Comparison of ENCODE assay signal across 6 worm cellular contexts in the genomic region with DNA sequence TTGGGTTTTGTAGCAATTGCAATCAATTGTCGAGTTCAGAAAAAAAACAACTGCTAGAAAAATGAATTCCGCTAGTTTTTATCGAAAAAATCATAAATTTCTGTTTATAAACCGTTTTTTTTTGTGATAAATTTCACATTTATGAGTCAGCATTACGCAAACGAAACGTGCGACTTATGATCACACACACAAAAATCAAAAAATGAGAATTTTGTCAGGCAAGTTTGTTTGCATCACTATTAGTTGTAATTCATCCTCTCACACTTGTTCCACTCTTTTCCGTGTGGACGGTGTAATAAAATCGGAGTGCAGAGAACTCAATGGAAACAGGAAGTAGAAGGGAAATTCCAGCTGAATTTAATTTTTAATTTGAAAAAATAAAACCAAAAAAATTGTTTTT.
TF ChIP-seq lines count a peak whose summit lies in the region.

A gene (minus strand): TSS at position 344 of the 400 bp plus-strand sequence.

TF ChIP-seq in whole organism, L1 larva, 84 proteins besides CTCF, POLR2A, EP300 and RAD21:
- TF ChIP-seq alr-1 (tag; optimal IDR thresholded peaks at IDR 0.05; lab: Kevin White, UChicago; ENCODE audit: borderline replicate concordance), result no peak
- no peak for TF ChIP-seq fos-1 (tag; optimal IDR thresholded peaks at IDR 0.05; lab: Kevin White, UChicago)
- peak; percentile 27 for TF ChIP-seq lin-14 (GFP tag; optimal IDR thresholded peaks at IDR 0.05; lab: Kevin White, UChicago)
- TF ChIP-seq lin-15B (tag; optimal IDR thresholded peaks at IDR 0.05; lab: Kevin White, UChicago), result no peak
TF ChIP-seq in whole organism, L1 larva: peak in this region for 1.

TF ChIP-seq in whole organism, L2 larva, 48 proteins besides CTCF, POLR2A, EP300 and RAD21:
- TF ChIP-seq peb-1 (tag; optimal IDR thresholded peaks at IDR 0.05; lab: Kevin White, UChicago) (no peak), R02D3.7 (tag; optimal IDR thresholded peaks at IDR 0.05; lab: Kevin White, UChicago) (no peak), gmeb-1 (tag; optimal IDR thresholded peaks at IDR 0.05; lab: Kevin White, UChicago) (no peak), nhr-11 (tag; optimal IDR thresholded peaks at IDR 0.05; lab: Kevin White, UChicago) (no peak), fos-1 (tag; optimal IDR thresholded peaks at IDR 0.05; lab: Kevin White, UChicago) (peak; percentile 67), mab-5 (tag; optimal IDR thresholded peaks at IDR 0.05; lab: Kevin White, UChicago) (no peak), elt-1 (tag; optimal IDR thresholded peaks at IDR 0.05; lab: Kevin White, UChicago) (no peak), lin-13 (GFP tag; optimal IDR thresholded peaks at IDR 0.05; lab: Kevin White, UChicago) (peak; percentile 3), nhr-129 (tag; optimal IDR thresholded peaks at IDR 0.05; lab: Kevin White, UChicago) (peak; percentile 15)
TF ChIP-seq in whole organism, L2 larva: peak in this region for 3.

TF ChIP-seq in whole organism, L3 larva, 47 proteins besides CTCF, POLR2A, EP300 and RAD21:
- TF ChIP-seq aly-2 (tag; optimal IDR thresholded peaks at IDR 0.05; lab: Kevin White, UChicago), result no peak
- peak; percentile 10 for TF ChIP-seq pha-4 (tag; optimal IDR thresholded peaks at IDR 0.05; lab: Kevin White, UChicago)
- TF ChIP-seq elt-2 (tag; optimal IDR thresholded peaks at IDR 0.05; lab: Kevin White, UChicago), result peak; percentile 53
- no peak for TF ChIP-seq egl-27 (tag; optimal IDR thresholded peaks at IDR 0.05; lab: Kevin White, UChicago)
- no peak for TF ChIP-seq nhr-77 (tag; optimal IDR thresholded peaks at IDR 0.05; lab: Kevin White, UChicago)
- TF ChIP-seq ama-1 (optimal IDR thresholded peaks at IDR 0.05; lab: Kevin White, UChicago), result no peak
- no peak for TF ChIP-seq nhr-28 (tag; optimal IDR thresholded peaks at IDR 0.05; lab: Kevin White, UChicago)

TF ChIP-seq in whole organism, L4 larva, 104 proteins besides CTCF, POLR2A, EP300 and RAD21:
- TF ChIP-seq mxl-3 (GFP tag; optimal IDR thresholded peaks at IDR 0.05; lab: Kevin White, UChicago) (no peak), daf-16 (GFP tag; optimal IDR thresholded peaks at IDR 0.05; lab: Kevin White, UChicago) (no peak), daf-16 (tag; optimal IDR thresholded peaks at IDR 0.05; lab: Kevin White, UChicago) (peak; percentile 4), fos-1 (tag; optimal IDR thresholded peaks at IDR 0.05; lab: Kevin White, UChicago) (no peak), lin-39 (tag; optimal IDR thresholded peaks at IDR 0.05; lab: Kevin White, UChicago) (no peak), daf-8 (GFP tag; IDR thresholded peaks at IDR 0.05; lab: Robert Waterston, UW) (no peak), nhr-28 (tag; optimal IDR thresholded peaks at IDR 0.05; lab: Kevin White, UChicago) (peak; percentile 8), lsy-2 (tag; optimal IDR thresholded peaks at IDR 0.05; lab: Kevin White, UChicago) (peak in 1 of 2 experiments; percentile 23), pqm-1 (tag; optimal IDR thresholded peaks at IDR 0.05; lab: Kevin White, UChicago) (peak; percentile 50), ceh-20 (GFP tag; IDR thresholded peaks at IDR 0.05; lab: Robert Waterston, UW) (no peak), ztf-11 (tag; optimal IDR thresholded peaks at IDR 0.05; lab: Kevin White, UChicago) (no peak), nhr-25 (tag; optimal IDR thresholded peaks at IDR 0.05; lab: Kevin White, UChicago; ENCODE audit: borderline replicate concordance, insufficient read depth) (no peak), aha-1 (tag; lab: Kevin White, UChicago) (no peak)
TF ChIP-seq in whole organism, L4 larva: peak in this region for 4.

TF ChIP-seq in whole organism, mixed stage, embryonic, 35 proteins besides CTCF, POLR2A, EP300 and RAD21:
- TF ChIP-seq hlh-1 (tag; optimal IDR thresholded peaks at IDR 0.05; lab: Kevin White, UChicago), result peak; percentile 20
- no peak for TF ChIP-seq ces-1 (GFP tag; optimal IDR thresholded peaks at IDR 0.05; lab: Kevin White, UChicago)

TF ChIP-seq in whole organism, young adult, 124 proteins besides CTCF, POLR2A, EP300 and RAD21:
- peak; percentile 7 for TF ChIP-seq nhr-80 (tag; optimal IDR thresholded peaks at IDR 0.05; lab: Kevin White, UChicago)
- no peak for TF ChIP-seq mes-4 (tag; optimal IDR thresholded peaks at IDR 0.05; lab: Kevin White, UChicago)
TF ChIP-seq in whole organism, young adult: peak in this region for 1.
